Worm (Caenorhabditis elegans): Measurements from ENCODE around the gene hpk-1.

The hpk-1 gene

DNA sequence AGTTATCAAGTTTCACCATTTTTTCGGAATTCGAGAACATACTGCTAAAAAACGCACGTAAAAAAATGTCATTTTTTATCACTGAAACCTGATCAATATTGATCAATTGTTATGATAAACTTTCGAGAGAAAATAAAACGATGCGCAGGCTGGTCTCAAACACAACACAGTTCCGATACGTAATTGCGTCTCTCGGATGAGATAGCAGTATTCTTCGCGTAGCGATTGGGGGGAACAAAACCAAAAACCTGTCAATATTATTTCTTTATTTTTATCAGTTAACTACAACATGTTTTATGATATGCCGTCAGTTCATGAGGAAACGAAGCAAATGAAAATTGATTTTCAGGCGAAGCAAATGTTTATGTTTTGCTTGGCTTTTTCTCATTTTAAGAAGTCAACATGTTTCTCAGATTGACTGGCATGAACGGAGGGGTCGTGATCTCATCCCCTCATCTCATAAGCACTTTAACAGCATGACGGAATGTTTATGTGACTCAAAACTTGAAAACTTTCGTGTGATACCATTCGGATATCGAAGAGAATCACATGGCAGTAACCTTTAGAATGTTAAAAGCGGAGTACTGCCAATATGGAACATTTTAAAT lies 1.5 kb downstream of the hpk-1 start (continued):
- no peak for TF ChIP-seq pha-4 (GFP tag; IDR thresholded peaks at IDR 0.05)
- TF ChIP-seq pha-4 (tag; optimal IDR thresholded peaks at IDR 0.05): no peak
- peak; percentile 66 for TF ChIP-seq php-3 (GFP tag; IDR thresholded peaks at IDR 0.05)
- TF ChIP-seq nhr-77 (tag; optimal IDR thresholded peaks at IDR 0.05): peak; percentile 16
- peak; percentile 82 for TF ChIP-seq nhr-28 (tag; optimal IDR thresholded peaks at IDR 0.05)
- TF ChIP-seq pqm-1 (tag; optimal IDR thresholded peaks at IDR 0.05): peak; percentile 55

DNA sequence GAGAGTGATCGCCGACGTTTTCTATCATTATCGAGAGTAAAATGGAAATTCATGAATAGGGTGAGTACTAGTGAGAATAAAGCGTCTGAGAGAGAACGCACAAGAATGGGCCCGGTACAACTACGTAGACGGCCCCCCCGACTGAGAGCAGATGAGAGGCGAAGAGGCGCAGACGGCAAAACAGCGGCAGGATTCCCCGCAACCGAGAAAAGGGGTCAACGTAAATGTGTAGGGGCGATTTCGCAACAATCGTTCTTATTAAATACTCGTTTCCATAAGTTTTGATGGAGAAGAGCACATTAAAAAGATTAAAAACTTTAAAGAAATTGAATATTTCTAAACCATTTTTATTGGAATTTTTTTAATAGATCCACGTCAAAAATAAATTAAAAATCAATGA lies 2.4 kb downstream of the hpk-1 start:
- TF ChIP-seq lsy-2 (tag; optimal IDR thresholded peaks at IDR 0.05) (peak in 1 of 2 experiments; percentile 14), dpl-1 (GFP tag; optimal IDR thresholded peaks at IDR 0.05) (no peak), zag-1 (tag; optimal IDR thresholded peaks at IDR 0.05) (no peak), set-16 (GFP tag; IDR thresholded peaks at IDR 0.05) (peak; percentile 45), hmg-1.1 (GFP tag; IDR thresholded peaks at IDR 0.05) (peak; percentile 52), daf-16 (GFP tag; optimal IDR thresholded peaks at IDR 0.05) (no peak), daf-16 (tag; optimal IDR thresholded peaks at IDR 0.05) (peak; percentile 7), rbr-2 (tag; optimal IDR thresholded peaks at IDR 0.05) (peak; percentile 22), hlh-11 (tag; optimal IDR thresholded peaks at IDR 0.05) (peak; percentile 33), nhr-10 (tag; optimal IDR thresholded peaks at IDR 0.05) (no peak), T26A8.4 (GFP tag; IDR thresholded peaks at IDR 0.05) (no peak), ceh-20 (GFP tag; IDR thresholded peaks at IDR 0.05) (no peak), mes-2 (tag; optimal IDR thresholded peaks at IDR 0.05; ENCODE audit: poor library complexity, severe bottlenecking) (peak; percentile 6)

DNA sequence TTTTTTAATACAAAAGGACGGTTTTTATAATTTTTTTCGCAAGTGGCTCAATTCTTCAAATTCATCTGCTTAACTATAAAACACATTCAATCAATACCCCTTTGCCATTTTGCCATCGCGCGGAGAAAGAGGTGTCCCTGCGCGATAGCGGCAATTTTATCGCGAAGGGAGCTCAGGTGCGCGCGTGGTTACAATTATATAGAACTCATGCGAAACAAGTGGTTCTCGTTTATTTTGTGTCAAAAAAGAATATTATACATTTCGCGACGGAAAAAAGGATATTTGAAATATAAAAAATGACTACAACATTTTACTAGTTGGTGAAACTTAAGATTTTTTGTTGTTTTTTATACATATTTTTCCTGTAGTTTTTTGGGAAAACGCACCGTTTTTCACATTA lies 8.0 kb downstream of the hpk-1 start:
- peak; percentile 98 for TF ChIP-seq arid-1 (GFP tag; conservative IDR thresholded peaks at IDR 0.05)
- TF ChIP-seq mdl-1 (tag; optimal IDR thresholded peaks at IDR 0.05): peak; percentile 93 to 97
- TF ChIP-seq nhr-11 (tag; optimal IDR thresholded peaks at IDR 0.05): peak; percentile 98
- TF ChIP-seq T26A8.4 (GFP tag; IDR thresholded peaks at IDR 0.05): peak; percentile 100
- TF ChIP-seq fos-1 (tag; optimal IDR thresholded peaks at IDR 0.05): peak; percentile 99
- peak; percentile 84; the same call in 1 of the 2 replicates for TF ChIP-seq tag-97 (GFP tag; IDR thresholded peaks at IDR 0.05)
- TF ChIP-seq nhr-237 (tag; optimal IDR thresholded peaks at IDR 0.05): peak; percentile 94
- TF ChIP-seq mxl-2 (GFP tag; conservative IDR thresholded peaks at IDR 0.05): peak; percentile 91
- peak; percentile 88 for TF ChIP-seq nhr-41 (GFP tag; IDR thresholded peaks at IDR 0.05)
- TF ChIP-seq zip-2 (tag; optimal IDR thresholded peaks at IDR 0.05): peak; percentile 95
- TF ChIP-seq hif-1 (tag; optimal IDR thresholded peaks at IDR 0.05): peak; percentile 67 to 91
- TF ChIP-seq nhr-111 (GFP tag; optimal IDR thresholded peaks at IDR 0.05): peak; percentile 81
- peak; percentile 97 for TF ChIP-seq lin-1 (GFP tag; IDR thresholded peaks at IDR 0.05)
- peak; percentile 81 for TF ChIP-seq sdz-12 (GFP tag; optimal IDR thresholded peaks at IDR 0.05)
- TF ChIP-seq F26F4.8 (GFP tag; conservative IDR thresholded peaks at IDR 0.05): no peak
- TF ChIP-seq egl-43 (GFP tag; IDR thresholded peaks at IDR 0.05): peak; percentile 100
- TF ChIP-seq nhr-28 (tag; optimal IDR thresholded peaks at IDR 0.05): peak; percentile 95
- TF ChIP-seq spr-1 (tag; optimal IDR thresholded peaks at IDR 0.05): peak; percentile 98
- TF ChIP-seq dve-1 (tag; optimal IDR thresholded peaks at IDR 0.05; ENCODE audit: insufficient read depth): peak; percentile 100
- TF ChIP-seq madf-9 (GFP tag; conservative IDR thresholded peaks at IDR 0.05): peak; percentile 99
- peak; percentile 44 for TF ChIP-seq lin-15B (tag; optimal IDR thresholded peaks at IDR 0.05)
- peak; percentile 96 for TF ChIP-seq lin-13 (GFP tag; optimal IDR thresholded peaks at IDR 0.05)
- peak; percentile 60 for TF ChIP-seq F49E8.2 (tag; optimal IDR thresholded peaks at IDR 0.05; ENCODE audit: borderline replicate concordance)
- peak; percentile 97 for TF ChIP-seq tra-1 (GFP tag; IDR thresholded peaks at IDR 0.05)
- peak; percentile 98 for TF ChIP-seq fkh-10 (GFP tag; optimal IDR thresholded peaks at IDR 0.05)
- peak; percentile 97 for TF ChIP-seq ceh-28 (tag; optimal IDR thresholded peaks at IDR 0.05)
- peak; percentile 91 for TF ChIP-seq ztf-7 (tag; optimal IDR thresholded peaks at IDR 0.05)
- TF ChIP-seq nhr-6 (tag; optimal IDR thresholded peaks at IDR 0.05): peak; percentile 98
- peak; percentile 90 for TF ChIP-seq T20F7.1 (GFP tag; optimal IDR thresholded peaks at IDR 0.05)
- TF ChIP-seq mes-2 (tag; optimal IDR thresholded peaks at IDR 0.05; ENCODE audit: poor library complexity, severe bottlenecking): peak; percentile 100
- TF ChIP-seq hmg-1.1 (GFP tag; IDR thresholded peaks at IDR 0.05): peak; percentile 100
- TF ChIP-seq egl-27 (tag; optimal IDR thresholded peaks at IDR 0.05): peak; percentile 67
- TF ChIP-seq aha-1 (tag): peak; percentile 100
- peak; percentile 99 for TF ChIP-seq nhr-77 (tag; optimal IDR thresholded peaks at IDR 0.05)
